Fruit fly (Drosophila melanogaster) whole organism, adult: ENCODE data around the gene Ror.

Experiments used
- CG11617 ChIP-seq: fragments of 200-800 bp; sonication (Bioruptor generic); optimal IDR thresholded peaks from 2 replicates; lab custom pipeline; 2017; ENCODE audit warnings: mild to moderate bottlenecking, missing biosample characterization, missing genetic modification reagents, missing genetic modification characterization
- CG12768 ChIP-seq: fragments of 200-800 bp; sonication (Bioruptor generic); optimal IDR thresholded peaks from 2 replicates; lab custom pipeline; 2017; ENCODE audit warnings: missing biosample characterization, missing genetic modification characterization, mild to moderate bottlenecking, moderate library complexity, missing genetic modification reagents
- CG14711 ChIP-seq: fragments of 200-800 bp; sonication (Bioruptor generic); optimal IDR thresholded peaks from 2 replicates; lab custom pipeline; 2018; ENCODE audit warnings: missing biosample characterization, mild to moderate bottlenecking, missing genetic modification characterization, moderate library complexity
- CG1620 ChIP-seq: fragments of 200-800 bp; sonication (Bioruptor generic); optimal IDR thresholded peaks from 2 replicates; lab custom pipeline; 2016; ENCODE audit warnings: missing biosample characterization, missing genetic modification characterization
- CG33017 ChIP-seq: fragments of 200-800 bp; sonication (Bioruptor generic); optimal IDR thresholded peaks from 2 replicates; lab custom pipeline; 2018; ENCODE audit warnings: missing biosample characterization, mild to moderate bottlenecking, missing genetic modification characterization, moderate library complexity
- CG5204 ChIP-seq: fragments of 200-800 bp; sonication (Bioruptor generic); optimal IDR thresholded peaks from 2 replicates; lab custom pipeline; 2016; ENCODE audit warnings: missing biosample characterization, missing genetic modification characterization
- CG7045 ChIP-seq: fragments of 200-800 bp; sonication (Bioruptor generic); optimal IDR thresholded peaks from 2 replicates; lab custom pipeline; 2017; ENCODE audit warnings: missing biosample characterization, mild to moderate bottlenecking, missing genetic modification characterization
- CG7101 ChIP-seq: fragments of 200-800 bp; sonication (Bioruptor generic); optimal IDR thresholded peaks from 2 replicates; lab custom pipeline; 2018; ENCODE audit warnings: missing biosample characterization, mild to moderate bottlenecking, missing genetic modification characterization, moderate library complexity
- Clk ChIP-seq: fragments of 200-800 bp; sonication (Bioruptor generic); optimal IDR thresholded peaks from 2 replicates; lab custom pipeline; 2017; ENCODE audit warnings: missing biosample characterization, missing genetic modification characterization
- Crg-1 ChIP-seq: fragments of 200-800 bp; sonication (Bioruptor generic); optimal IDR thresholded peaks from 2 replicates; lab custom pipeline; 2016; ENCODE audit warnings: missing biosample characterization, missing genetic modification characterization
- Hr96 ChIP-seq: fragments of 200-800 bp; sonication (Bioruptor generic); optimal IDR thresholded peaks from 2 replicates; lab custom pipeline; 2016; ENCODE audit warnings: missing biosample characterization, missing genetic modification characterization
- Mnt ChIP-seq: fragments of 200-800 bp; sonication (Bioruptor generic); optimal IDR thresholded peaks from 2 replicates; lab custom pipeline; 2016; ENCODE audit warnings: missing biosample characterization, mild to moderate bottlenecking, missing genetic modification characterization
- bab1 ChIP-seq: fragments of 200-800 bp; sonication (Bioruptor generic); optimal IDR thresholded peaks from 3 replicates; lab custom pipeline; 2019; ENCODE audit warnings: missing biosample characterization, mild to moderate bottlenecking, missing genetic modification characterization, moderate library complexity
- cic ChIP-seq: fragments of 200-800 bp; sonication (Bioruptor generic); optimal IDR thresholded peaks from 2 replicates; lab custom pipeline; 2017; ENCODE audit warnings: missing biosample characterization, mild to moderate bottlenecking, missing genetic modification characterization, moderate library complexity
- cnc ChIP-seq, 2 experiments: fragments of >200 bp; optimal IDR thresholded peaks; 2 replicates each; lab custom pipeline; 2017
- kay ChIP-seq: fragments of 200-800 bp; sonication (Bioruptor generic); peaks from one replicate; lab custom pipeline; 2016; ENCODE audit warnings: missing biosample characterization, missing genetic modification characterization, borderline replicate concordance
- ovo ChIP-seq: fragments of 200-800 bp; sonication (Bioruptor generic); optimal IDR thresholded peaks from 2 replicates; lab custom pipeline; 2016; ENCODE audit warnings: missing biosample characterization, missing genetic modification characterization
- pad ChIP-seq: fragments of 200-800 bp; sonication (Bioruptor generic); optimal IDR thresholded peaks from 3 replicates; lab custom pipeline; 2017; ENCODE audit warnings: missing biosample characterization, missing genetic modification characterization, mild to moderate bottlenecking, moderate library complexity, missing genetic modification reagents
- tj ChIP-seq: fragments of 200-800 bp; sonication (Bioruptor generic); optimal IDR thresholded peaks from 3 replicates; lab custom pipeline; 2017; ENCODE audit warnings: missing biosample characterization, mild to moderate bottlenecking, missing genetic modification characterization, moderate library complexity
- toe ChIP-seq: fragments of 200-800 bp; sonication (Bioruptor generic); optimal IDR thresholded peaks from 2 replicates; lab custom pipeline; 2016; ENCODE audit warnings: missing biosample characterization, missing genetic modification characterization

Ror gene

dm6 chr2L:10294798-10295669 is 43.4 kb downstream of the Ror start, which contains the start of gene Hand:
Gene Hand, minus strand, starts transcription at chr2L:10295385.
- no peak for TF ChIP-seq Hr96 (GFP tag; lab: Kevin White, UChicago)
- peak; percentile 93 for TF ChIP-seq kay (GFP tag; lab: Kevin White, UChicago)

DNA sequence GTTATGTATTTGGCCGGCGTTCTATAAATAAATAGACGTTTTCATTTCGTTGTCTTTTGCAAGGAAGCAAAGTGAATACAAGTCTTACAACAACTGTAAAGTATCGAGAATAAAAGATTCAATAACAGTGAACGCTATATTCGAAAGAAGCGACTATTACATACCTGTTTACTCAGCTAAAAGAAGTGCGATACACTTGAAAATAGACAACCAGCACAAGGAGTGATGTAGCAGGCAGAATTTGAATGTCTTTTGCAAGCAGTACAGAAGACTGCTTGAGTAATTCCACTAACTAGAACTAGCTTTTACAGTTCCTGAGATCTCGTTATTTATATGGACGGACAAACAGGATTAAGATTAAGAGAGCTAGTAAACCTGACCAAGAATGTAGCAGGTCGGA is 46.7 kb downstream of the Ror start:
- TF ChIP-seq tj (GFP tag; lab: Kevin White, UChicago) (peak; percentile 4), CG14711 (tag; lab: Kevin White, UChicago) (no peak), kay (GFP tag; lab: Kevin White, UChicago) (peak; percentile 75)

- TF ChIP-seq kay (GFP tag; lab: Kevin White, UChicago) (peak; percentile 93), tj (GFP tag; lab: Kevin White, UChicago) (peak; percentile 30), bab1 (GFP tag; lab: Kevin White, UChicago) (no peak)
These were observed 47.6 kb downstream of the Ror start for dm6 chr2L:10299077-10299809.

dm6 chr2L:10299810-10300147 is 48.1 kb downstream of the Ror start, which contains the start of gene CYLD:
Gene CYLD, minus strand, starts transcription at chr2L:10299847.
- TF ChIP-seq CG5204 (GFP tag; lab: Kevin White, UChicago) (no peak), Mnt (GFP tag; lab: Kevin White, UChicago) (no peak), cic (GFP tag; lab: Kevin White, UChicago) (no peak), ovo (no peak), Crg-1 (peak; percentile 5), Hr96 (GFP tag; lab: Kevin White, UChicago) (no peak), CG33017 (peak; percentile 55), toe (GFP tag; lab: Kevin White, UChicago) (no peak), CG7045 (GFP tag; lab: Kevin White, UChicago) (peak; percentile 21), pad (GFP tag; lab: Kevin White, UChicago) (no peak), cnc (optimal IDR thresholded peaks at IDR 0.05; lab: Kevin White, UChicago) (no peak), CG14711 (tag; lab: Kevin White, UChicago) (peak; percentile 63), CG11617 (GFP tag; lab: Kevin White, UChicago) (peak; percentile 70), CG7101 (tag; lab: Kevin White, UChicago) (peak; percentile 73), Clk (no peak), CG12768 (GFP tag; lab: Kevin White, UChicago) (no peak), tj (GFP tag; lab: Kevin White, UChicago) (peak; percentile 2), kay (GFP tag; lab: Kevin White, UChicago) (no peak), bab1 (GFP tag; lab: Kevin White, UChicago) (peak; percentile 62), CG1620 (no peak)

DNA sequence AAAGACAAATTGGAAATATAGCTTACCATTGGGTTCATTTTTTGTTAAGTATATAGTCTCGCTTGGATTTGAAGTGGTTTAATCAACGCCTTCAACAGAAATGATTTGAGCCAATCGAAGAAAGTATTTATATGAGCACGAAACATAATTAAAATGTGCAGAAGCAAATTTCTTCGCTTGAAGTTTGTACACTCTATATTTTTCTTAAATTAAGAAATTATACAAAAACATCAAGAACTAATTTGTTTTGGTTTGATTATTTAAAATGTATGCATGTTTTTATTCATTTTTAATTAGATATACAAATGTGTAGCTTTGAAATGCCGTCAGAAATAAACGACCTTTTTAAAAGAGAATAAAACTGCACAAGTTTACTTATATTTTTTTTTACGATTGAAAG is 50.3 kb downstream of the Ror start, which contains the start of gene CG13138:
Gene CG13138, minus strand, starts transcription at position 101 of the 400 bp plus-strand sequence.
- no peak for TF ChIP-seq ovo
- TF ChIP-seq cnc (optimal IDR thresholded peaks at IDR 0.05; lab: Kevin White, UChicago): no peak
- no peak for TF ChIP-seq pad (GFP tag; lab: Kevin White, UChicago)
- TF ChIP-seq Hr96 (GFP tag; lab: Kevin White, UChicago): no peak
- no peak for TF ChIP-seq CG33017
- TF ChIP-seq CG7101 (tag; lab: Kevin White, UChicago): no peak
- no peak for TF ChIP-seq Clk
- TF ChIP-seq CG5204 (GFP tag; lab: Kevin White, UChicago): no peak
- no peak for TF ChIP-seq cic (GFP tag; lab: Kevin White, UChicago)
- TF ChIP-seq kay (GFP tag; lab: Kevin White, UChicago): no peak
- TF ChIP-seq tj (GFP tag; lab: Kevin White, UChicago): no peak
- no peak for TF ChIP-seq toe (GFP tag; lab: Kevin White, UChicago)
- TF ChIP-seq bab1 (GFP tag; lab: Kevin White, UChicago): no peak
- no peak for TF ChIP-seq CG7045 (GFP tag; lab: Kevin White, UChicago)
- TF ChIP-seq Mnt (GFP tag; lab: Kevin White, UChicago): no peak
- TF ChIP-seq Crg-1: no peak
- TF ChIP-seq CG12768 (GFP tag; lab: Kevin White, UChicago): no peak
- TF ChIP-seq CG11617 (GFP tag; lab: Kevin White, UChicago): no peak

dm6 chr2L:10303786-10304185 is 52.1 kb downstream of the Ror start, which contains the start of gene nmd:
Gene nmd, minus strand, starts transcription at chr2L:10303947.
- no peak for TF ChIP-seq CG7045 (GFP tag; lab: Kevin White, UChicago)
- TF ChIP-seq Hr96 (GFP tag; lab: Kevin White, UChicago): no peak
- no peak for TF ChIP-seq CG11617 (GFP tag; lab: Kevin White, UChicago)
- no peak for TF ChIP-seq cnc (optimal IDR thresholded peaks at IDR 0.05; lab: Kevin White, UChicago)
- TF ChIP-seq CG5204 (GFP tag; lab: Kevin White, UChicago): no peak
- no peak for TF ChIP-seq CG12768 (GFP tag; lab: Kevin White, UChicago)
- TF ChIP-seq ovo: no peak
- TF ChIP-seq CG14711 (tag; lab: Kevin White, UChicago): peak; percentile 28
- peak; percentile 12 for TF ChIP-seq CG33017
- TF ChIP-seq tj (GFP tag; lab: Kevin White, UChicago): no peak
- no peak for TF ChIP-seq cic (GFP tag; lab: Kevin White, UChicago)
- no peak for TF ChIP-seq CG1620
- TF ChIP-seq Clk: no peak
- peak; percentile 67 for TF ChIP-seq kay (GFP tag; lab: Kevin White, UChicago)
- peak; percentile 79 for TF ChIP-seq Mnt (GFP tag; lab: Kevin White, UChicago)
- no peak for TF ChIP-seq pad (GFP tag; lab: Kevin White, UChicago)
- peak; percentile 61 for TF ChIP-seq bab1 (GFP tag; lab: Kevin White, UChicago)
- no peak for TF ChIP-seq Crg-1
- no peak for TF ChIP-seq CG7101 (tag; lab: Kevin White, UChicago)
- TF ChIP-seq toe (GFP tag; lab: Kevin White, UChicago): no peak
